Fruit fly (Drosophila melanogaster): ENCODE data around the gene CG33928.

CG33928 gene

dm6 chr2L:17431359-17431675 is 5.1 kb downstream of the CG33928 start:
- no peak for TF ChIP-seq dati (GFP tag; IDR thresholded peaks at IDR 0.05)
- no peak for TF ChIP-seq sima (GFP tag; optimal IDR thresholded peaks at IDR 0.05)
- TF ChIP-seq NC2β (GFP tag; optimal IDR thresholded peaks at IDR 0.05) = no peak
- no peak for TF ChIP-seq CG1602 (GFP tag; optimal IDR thresholded peaks at IDR 0.05)
- no peak for TF ChIP-seq Deaf1 (tag; optimal IDR thresholded peaks at IDR 0.05)
- no peak for TF ChIP-seq NK7.1 (GFP tag; optimal IDR thresholded peaks at IDR 0.05)
- TF ChIP-seq CG11695 (GFP tag; IDR thresholded peaks at IDR 0.05) = no peak
- no peak for TF ChIP-seq Sin3A (optimal IDR thresholded peaks at IDR 0.05)
- no peak for TF ChIP-seq Six4 (GFP tag; optimal IDR thresholded peaks at IDR 0.05)
- no peak for TF ChIP-seq CG10209 (GFP tag; optimal IDR thresholded peaks at IDR 0.05)
- no peak for TF ChIP-seq CG10543 (GFP tag; optimal IDR thresholded peaks at IDR 0.05)
- TF ChIP-seq esg (GFP tag; conservative IDR thresholded peaks at IDR 0.05) = peak; percentile 55
- no peak for TF ChIP-seq CG12769 (tag; optimal IDR thresholded peaks at IDR 0.05)
- TF ChIP-seq Kr (GFP tag; optimal IDR thresholded peaks at IDR 0.05) = no peak
- peak; percentile 35 for TF ChIP-seq Sox100B (GFP tag; optimal IDR thresholded peaks at IDR 0.05)
- TF ChIP-seq CG2120 (GFP tag; optimal IDR thresholded peaks at IDR 0.05) = no peak
- TF ChIP-seq CG11723 (GFP tag; optimal IDR thresholded peaks at IDR 0.05) = no peak
- no peak for TF ChIP-seq Gug (GFP tag; IDR thresholded peaks at IDR 0.05)
- TF ChIP-seq Hsf (GFP tag; optimal IDR thresholded peaks at IDR 0.05) = no peak
- TF ChIP-seq wdn (GFP tag; IDR thresholded peaks at IDR 0.05) = no peak
- TF ChIP-seq CG10267 (tag; optimal IDR thresholded peaks at IDR 0.05) = no peak
- no peak for TF ChIP-seq sens-2 (GFP tag; IDR thresholded peaks at IDR 0.05)
- TF ChIP-seq CG12744 (GFP tag; optimal IDR thresholded peaks at IDR 0.05) = no peak
- TF ChIP-seq so (GFP tag; IDR thresholded peaks at IDR 0.05) = no peak
- no peak for TF ChIP-seq Hmr (GFP tag; optimal IDR thresholded peaks at IDR 0.05)
- TF ChIP-seq gem (tag; optimal IDR thresholded peaks at IDR 0.05) = peak; percentile 52
- TF ChIP-seq CG5953 (GFP tag; IDR thresholded peaks at IDR 0.05) = no peak
- peak; percentile 13; the same call in 1 of the 2 replicates for TF ChIP-seq CG10366 (GFP tag; IDR thresholded peaks at IDR 0.05)
- no peak for TF ChIP-seq CG4360 (GFP tag; IDR thresholded peaks at IDR 0.05)
- TF ChIP-seq CG8478 (optimal IDR thresholded peaks at IDR 0.05) = no peak
- TF ChIP-seq Awh (GFP tag; IDR thresholded peaks at IDR 0.05) = no peak
- TF ChIP-seq run (tag; optimal IDR thresholded peaks at IDR 0.05) = peak; percentile 20
- no peak for TF ChIP-seq psq (GFP tag; optimal IDR thresholded peaks at IDR 0.05)
- peak; percentile 68 for TF ChIP-seq Sox102F (GFP tag; optimal IDR thresholded peaks at IDR 0.05)
- no peak for TF ChIP-seq CG4617 (GFP tag; optimal IDR thresholded peaks at IDR 0.05; ENCODE audit: borderline replicate concordance)
- no peak for TF ChIP-seq salm (tag; optimal IDR thresholded peaks at IDR 0.05)
- TF ChIP-seq croc (GFP tag; conservative IDR thresholded peaks at IDR 0.05) = no peak
- no peak for TF ChIP-seq Dbx (GFP tag; IDR thresholded peaks at IDR 0.05)
- TF ChIP-seq ac (GFP tag; optimal IDR thresholded peaks at IDR 0.05) = no peak
- TF ChIP-seq her (GFP tag; optimal IDR thresholded peaks at IDR 0.05) = no peak
- no peak for TF ChIP-seq Opbp (GFP tag; IDR thresholded peaks at IDR 0.05; ENCODE audit: partially characterized antibody)
- TF ChIP-seq Hr51 (GFP tag; optimal IDR thresholded peaks at IDR 0.05) = peak in 1 of 2 experiments; percentile 68
- no peak for TF ChIP-seq CG10321 (GFP tag; IDR thresholded peaks at IDR 0.05)
- TF ChIP-seq chif (GFP tag; optimal IDR thresholded peaks at IDR 0.05) = no peak
- TF ChIP-seq MESR4 (GFP tag; optimal IDR thresholded peaks at IDR 0.05) = no peak
- TF ChIP-seq CG2202 (tag; optimal IDR thresholded peaks at IDR 0.05) = no peak
- no peak for TF ChIP-seq Side (GFP tag; optimal IDR thresholded peaks at IDR 0.05)
- no peak for TF ChIP-seq Chrac-16 (GFP tag; optimal IDR thresholded peaks at IDR 0.05)
- no peak for TF ChIP-seq mld (GFP tag; IDR thresholded peaks at IDR 0.05; ENCODE audit: partially characterized antibody)
- no peak for TF ChIP-seq CG12155 (GFP tag; optimal IDR thresholded peaks at IDR 0.05)
- TF ChIP-seq seq (GFP tag; IDR thresholded peaks at IDR 0.05) = no peak
- TF ChIP-seq dmrt99B (tag; optimal IDR thresholded peaks at IDR 0.05) = peak; percentile 70
- no peak for TF ChIP-seq Hey (tag; optimal IDR thresholded peaks at IDR 0.05)
